Fruit fly (Drosophila melanogaster) whole organism, larva: Measurements from ENCODE around the gene RpS3.

ENCODE experiments used
- noc ChIP-seq: fragments of 200-800 bp; sonication (Bioruptor generic); optimal IDR thresholded peaks from 3 replicates; lab custom pipeline; 2019; ENCODE audit warnings: missing biosample characterization, mild to moderate bottlenecking, missing genetic modification characterization, moderate library complexity

Gene RpS3

dm6 chr3R:23358565-23359138, at the start of gene RpS3:
RpS3 (plus strand) TSS chr3R:23358812.
- TF ChIP-seq noc (tag; lab: Kevin White, UChicago) = peak; percentile 32

DNA sequence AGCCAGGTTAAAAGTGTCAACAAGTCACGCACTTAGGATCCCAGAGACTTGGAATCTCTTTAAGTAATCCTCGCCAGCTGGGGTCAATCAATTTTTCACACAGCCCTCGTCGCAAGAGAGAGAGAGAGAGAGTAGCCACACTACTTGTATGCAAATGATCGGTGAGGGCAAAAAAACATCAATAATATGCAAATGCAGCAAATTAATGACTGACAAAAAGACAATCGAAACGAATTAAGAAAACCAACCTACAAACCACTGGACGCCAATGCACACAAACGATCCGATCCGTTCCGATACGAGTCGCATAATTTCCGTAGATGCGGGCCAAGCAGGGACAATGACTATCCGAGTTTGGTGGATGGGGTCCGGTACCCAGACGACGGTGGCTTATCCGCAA, 48.9 kb upstream of the RpS3 start:
- no peak for TF ChIP-seq noc (tag; lab: Kevin White, UChicago)

dm6 chr3R:23310151-23310550, 48.5 kb upstream of the RpS3 start:
- TF ChIP-seq noc (tag; lab: Kevin White, UChicago) = no peak

- TF ChIP-seq noc (tag; lab: Kevin White, UChicago) = no peak
Observed at dm6 chr3R:23312796-23313195, 45.8 kb upstream of the RpS3 start.

- TF ChIP-seq noc (tag; lab: Kevin White, UChicago) = no peak
Observed at dm6 chr3R:23314332-23314731, 44.3 kb upstream of the RpS3 start.

dm6 chr3R:23315221-23315620, 43.4 kb upstream of the RpS3 start:
- no peak for TF ChIP-seq noc (tag; lab: Kevin White, UChicago)

dm6 chr3R:23315630-23316029, 43.0 kb upstream of the RpS3 start:
- no peak for TF ChIP-seq noc (tag; lab: Kevin White, UChicago)

- peak; percentile 37 for TF ChIP-seq noc (tag; lab: Kevin White, UChicago)
Observed at dm6 chr3R:23316867-23317266, 41.7 kb upstream of the RpS3 start.

- no peak for TF ChIP-seq noc (tag; lab: Kevin White, UChicago)
Observed at dm6 chr3R:23318928-23319327, 39.7 kb upstream of the RpS3 start.

DNA sequence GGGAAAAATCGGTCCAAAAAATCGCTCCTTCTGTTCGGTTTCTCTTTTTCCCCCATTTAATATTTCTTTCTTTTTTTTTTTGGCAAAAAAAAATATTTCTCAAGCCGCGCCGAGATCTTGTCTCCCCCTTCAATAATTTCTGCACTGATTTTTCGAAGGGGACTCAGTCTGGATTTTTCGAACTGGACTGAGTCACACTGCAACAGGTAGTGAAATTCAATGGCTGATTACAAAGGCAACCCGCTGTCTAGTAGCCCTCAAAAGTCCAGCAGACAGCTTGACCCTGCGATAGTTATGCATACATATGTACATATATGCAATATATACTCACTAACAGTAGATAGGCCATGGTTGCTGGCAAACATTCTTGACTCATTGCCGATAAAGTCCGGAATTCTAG, 38.4 kb upstream of the RpS3 start:
- TF ChIP-seq noc (tag; lab: Kevin White, UChicago) = no peak

dm6 chr3R:23323639-23324350, 34.8 kb upstream of the RpS3 start:
- no peak for TF ChIP-seq noc (tag; lab: Kevin White, UChicago)

DNA sequence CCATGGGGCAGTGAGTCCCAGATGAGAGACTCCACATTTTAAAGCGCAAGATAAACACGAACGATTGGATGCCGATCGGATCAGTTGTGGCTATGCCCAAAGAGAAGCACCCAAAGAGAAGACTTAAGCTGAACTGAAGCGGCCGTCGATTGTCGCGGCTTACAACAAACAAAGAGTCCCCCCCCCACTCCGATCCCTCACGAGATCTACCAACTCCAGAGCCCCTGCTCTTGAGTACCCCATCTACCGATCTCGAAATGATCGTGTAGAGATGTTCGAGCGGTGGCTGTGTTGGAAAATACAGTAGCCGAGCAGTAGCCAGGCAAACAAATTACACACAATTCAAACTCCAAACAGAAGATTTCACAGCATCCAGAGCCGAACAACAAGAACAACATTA, 32.9 kb upstream of the RpS3 start:
- TF ChIP-seq noc (tag; lab: Kevin White, UChicago) = no peak

DNA sequence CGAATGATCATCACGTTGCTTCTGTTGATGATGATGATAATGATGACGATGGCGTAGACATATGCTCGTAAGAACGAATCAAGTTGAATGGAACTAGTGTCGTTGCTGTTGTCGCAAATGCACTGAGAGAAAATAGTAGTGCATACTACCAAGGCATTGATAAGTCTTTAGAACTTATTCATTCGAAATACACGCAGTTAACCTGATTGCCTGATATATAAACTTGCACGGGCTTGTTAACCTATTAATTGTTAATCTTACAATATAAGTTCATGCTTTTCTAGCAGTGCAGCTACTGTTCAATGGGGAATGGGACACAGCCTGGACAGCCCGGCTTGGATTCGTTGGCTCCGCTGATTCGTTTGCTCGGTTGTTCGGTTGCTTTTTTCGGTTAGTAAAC, 32.3 kb upstream of the RpS3 start:
- TF ChIP-seq noc (tag; lab: Kevin White, UChicago) = peak; percentile 29

dm6 chr3R:23327707-23328106, 30.9 kb upstream of the RpS3 start:
- TF ChIP-seq noc (tag; lab: Kevin White, UChicago) = no peak

DNA sequence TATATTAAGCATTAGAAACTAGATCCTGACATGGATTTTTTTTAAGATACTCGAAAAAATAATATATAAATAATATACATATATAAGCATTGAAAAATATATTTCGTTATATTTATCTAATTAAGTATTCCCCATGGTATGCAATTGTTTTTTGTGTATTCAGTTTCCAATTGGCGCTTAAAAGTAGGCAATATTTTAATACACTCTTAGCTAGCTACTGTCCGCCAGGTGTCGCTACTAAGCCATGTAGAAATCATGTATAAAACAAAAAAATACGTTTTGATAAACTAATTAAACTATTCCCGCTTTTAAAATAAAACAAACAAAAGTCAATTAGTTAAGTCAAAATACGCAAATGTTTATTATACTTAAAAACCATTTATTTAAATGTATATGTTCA, 27.3 kb upstream of the RpS3 start:
- no peak for TF ChIP-seq noc (tag; lab: Kevin White, UChicago)

DNA sequence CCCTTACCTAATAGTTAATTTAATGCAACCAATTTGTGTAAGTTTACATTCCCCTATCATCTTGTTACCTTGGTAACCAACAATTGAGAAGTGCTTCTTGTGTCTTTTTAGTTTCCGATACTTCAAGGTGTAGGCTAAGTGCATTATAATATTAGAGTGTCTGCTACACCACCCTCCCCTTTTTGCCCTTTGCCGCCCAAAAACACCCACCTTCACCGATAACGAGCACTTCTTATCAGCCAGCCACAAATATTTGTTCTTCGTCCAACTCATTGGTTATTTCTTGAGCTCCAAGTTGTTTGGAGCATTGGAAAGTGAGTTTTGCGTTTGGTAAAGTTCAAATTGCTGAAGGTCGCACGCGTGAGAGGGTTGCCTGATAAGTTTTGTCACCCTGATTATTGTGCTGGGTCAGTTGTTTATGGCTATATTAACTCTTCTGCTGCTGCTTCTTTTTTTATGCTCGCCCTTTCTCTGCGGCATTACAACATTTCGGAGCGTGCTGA, 26.7 kb upstream of the RpS3 start:
- peak; percentile 68 for TF ChIP-seq noc (tag; lab: Kevin White, UChicago)
